Fruit fly (Drosophila melanogaster) whole organism, embryonic: ENCODE results near the gene smo.
A peak's percentile ranks its signal among the peaks of the same experiment; 100 is the strongest.

Experiments used
- Abd-B ChIP-seq: fragments of 200-800 bp; sonication (Bioruptor generic); optimal IDR thresholded peaks from 2 replicates; lab custom pipeline; 2018; ENCODE audit warnings: missing biosample characterization, mild to moderate bottlenecking, missing genetic modification characterization, moderate library complexity
- B-H1 ChIP-seq: fragments of 200-800 bp; sonication (Bioruptor generic); IDR thresholded peaks from 3 replicates; pipeline ENCODE4 v1.3.6; 2022; ENCODE audit warnings: missing biosample characterization, missing genetic modification characterization
- B-H2 ChIP-seq: fragments of 200-800 bp; sonication (Bioruptor generic); optimal IDR thresholded peaks from 2 replicates; lab custom pipeline; 2018; ENCODE audit warnings: missing biosample characterization, mild to moderate bottlenecking, missing genetic modification characterization
- Blimp-1 ChIP-seq: fragments of 200-800 bp; sonication (Bioruptor generic); optimal IDR thresholded peaks from 3 replicates; lab custom pipeline; 2018; ENCODE audit warnings: missing biosample characterization, missing genetic modification characterization, mild to moderate bottlenecking, moderate library complexity, missing genetic modification reagents
- CG1024 ChIP-seq: fragments of 200-800 bp; sonication (Bioruptor generic); IDR thresholded peaks from 2 replicates; pipeline ENCODE4 v1.3.6; 2022; ENCODE audit warnings: missing biosample characterization, missing genetic modification characterization
- CG10267 ChIP-seq: fragments of 200-800 bp; sonication (Bioruptor generic); optimal IDR thresholded peaks from 2 replicates; lab custom pipeline; 2018; ENCODE audit warnings: missing biosample characterization, mild to moderate bottlenecking, missing genetic modification characterization, moderate library complexity
- CG10979 ChIP-seq: fragments of 200-800 bp; sonication (Bioruptor generic); optimal IDR thresholded peaks from 2 replicates; lab custom pipeline; 2018; ENCODE audit warnings: missing biosample characterization, mild to moderate bottlenecking, missing genetic modification characterization, moderate library complexity
- CG11398 ChIP-seq: fragments of 200-800 bp; sonication (Bioruptor generic); optimal IDR thresholded peaks from 2 replicates; lab custom pipeline; 2016; ENCODE audit warnings: missing biosample characterization, missing genetic modification characterization
- CG15514 ChIP-seq: fragments of 200-800 bp; sonication (Bioruptor generic); optimal IDR thresholded peaks from 3 replicates; lab custom pipeline; 2017; ENCODE audit warnings: missing biosample characterization, missing genetic modification characterization, mild to moderate bottlenecking, moderate library complexity, missing genetic modification reagents
- CG15601 ChIP-seq: fragments of 200-800 bp; sonication (Bioruptor generic); optimal IDR thresholded peaks from 3 replicates; lab custom pipeline; 2019; ENCODE audit warnings: missing biosample characterization, mild to moderate bottlenecking, missing genetic modification characterization, moderate library complexity
- CG1602 ChIP-seq: fragments of 200-800 bp; sonication (Bioruptor generic); optimal IDR thresholded peaks from 3 replicates; lab custom pipeline; 2016; ENCODE audit warnings: missing biosample characterization, missing genetic modification characterization
- CG3065 ChIP-seq: fragments of 200-800 bp; sonication (Bioruptor generic); optimal IDR thresholded peaks from 2 replicates; lab custom pipeline; 2016; ENCODE audit warnings: missing biosample characterization, missing genetic modification characterization
- CG34224 ChIP-seq: fragments of 200-800 bp; sonication (Bioruptor generic); IDR thresholded peaks from 3 replicates; pipeline ENCODE4 v1.3.6; 2022; ENCODE audit warnings: missing biosample characterization, missing genetic modification characterization; ENCODE audit not compliant: partially characterized antibody
- CG42726 ChIP-seq: fragments of 200-800 bp; sonication (Bioruptor generic); IDR thresholded peaks from 2 replicates; pipeline ENCODE4 v1.3.6; 2022; ENCODE audit warnings: missing biosample characterization, missing genetic modification characterization; ENCODE audit not compliant: partially characterized antibody
- CG6791 ChIP-seq: fragments of 200-800 bp; sonication (Bioruptor generic); IDR thresholded peaks from 3 replicates; pipeline ENCODE4 v1.3.6; 2022; ENCODE audit warnings: missing biosample characterization, missing genetic modification characterization; ENCODE audit not compliant: partially characterized antibody
- CG8281 ChIP-seq: fragments of 200-800 bp; sonication (Bioruptor generic); optimal IDR thresholded peaks from 2 replicates; lab custom pipeline; 2018; ENCODE audit warnings: missing biosample characterization, mild to moderate bottlenecking, missing genetic modification characterization, moderate library complexity
- CTCF ChIP-seq: fragments of 200-800 bp; sonication (Bioruptor generic); optimal IDR thresholded peaks from 2 replicates; lab custom pipeline; 2017; ENCODE audit warnings: missing biosample characterization, mild to moderate bottlenecking, missing genetic modification characterization, moderate library complexity
- CrebB ChIP-seq: fragments of 200-800 bp; sonication (Bioruptor generic); optimal IDR thresholded peaks from 3 replicates; lab custom pipeline; 2018; ENCODE audit warnings: missing biosample characterization, mild to moderate bottlenecking, missing genetic modification characterization
- Fer3 ChIP-seq: fragments of 200-800 bp; sonication (Bioruptor generic); optimal IDR thresholded peaks from 2 replicates; lab custom pipeline; 2018; ENCODE audit warnings: missing biosample characterization, mild to moderate bottlenecking, missing genetic modification characterization, moderate library complexity
- HmgD ChIP-seq: fragments of 200-800 bp; sonication (Bioruptor generic); optimal IDR thresholded peaks from 3 replicates; lab custom pipeline; 2016; ENCODE audit warnings: missing biosample characterization, missing genetic modification characterization
- Hr78 ChIP-seq, 2 experiments: fragments of 200-800 bp in 1 of 2; fragments of >200 bp in 1 of 2; sonication (Bioruptor generic) in 1 of 2; optimal IDR thresholded peaks; 2 replicates each; lab custom pipeline; 2017 to 2019; ENCODE audit warnings: missing biosample characterization in 2 of 2, missing genetic modification characterization in 2 of 2, mild to moderate bottlenecking in 1 of 2, moderate library complexity in 1 of 2
- MBD-R2 ChIP-seq: fragments of 200-800 bp; sonication (Bioruptor generic); IDR thresholded peaks from 2 replicates; pipeline ENCODE4 v1.3.6; 2022; ENCODE audit warnings: missing biosample characterization, missing genetic modification characterization
- Max ChIP-seq: fragments of 200-800 bp; sonication (Bioruptor generic); optimal IDR thresholded peaks from 2 replicates; lab custom pipeline; 2016; ENCODE audit warnings: missing biosample characterization, mild to moderate bottlenecking, missing genetic modification characterization
- Nf-YC ChIP-seq: fragments of 200-800 bp; optimal IDR thresholded peaks from 3 replicates; lab custom pipeline; 2019; ENCODE audit warnings: missing biosample characterization, mild to moderate bottlenecking, missing genetic modification characterization, moderate library complexity
- Oli ChIP-seq: fragments of 200-800 bp; sonication (Bioruptor generic); optimal IDR thresholded peaks from 2 replicates; lab custom pipeline; 2018; ENCODE audit warnings: missing biosample characterization, mild to moderate bottlenecking, missing genetic modification characterization, moderate library complexity
- Xrp1 ChIP-seq: fragments of 200-800 bp; sonication (Bioruptor generic); IDR thresholded peaks from 2 replicates; pipeline ENCODE4 v1.3.6; 2022; ENCODE audit warnings: missing biosample characterization, missing genetic modification characterization
- abd-A ChIP-seq: fragments of 200-800 bp; sonication (Bioruptor generic); optimal IDR thresholded peaks from 3 replicates; lab custom pipeline; 2019; ENCODE audit warnings: missing biosample characterization, mild to moderate bottlenecking, missing genetic modification characterization, moderate library complexity
- bbx ChIP-seq: fragments of 200-800 bp; sonication (Bioruptor generic); IDR thresholded peaks from 2 replicates; pipeline ENCODE4 v1.3.6; 2022; ENCODE audit warnings: missing biosample characterization, missing genetic modification characterization; ENCODE audit not compliant: partially characterized antibody
- bcd ChIP-seq: fragments of 200-800 bp; sonication (Bioruptor generic); optimal IDR thresholded peaks from 2 replicates; lab custom pipeline; 2017; ENCODE audit warnings: missing biosample characterization, mild to moderate bottlenecking, missing genetic modification characterization
- bsh ChIP-seq, 2 experiments: fragments of 200-800 bp; sonication (Bioruptor generic); optimal IDR thresholded peaks; 2 replicates each; lab custom pipeline; 2017 to 2018; ENCODE audit warnings: mild to moderate bottlenecking in 2 of 2, missing biosample characterization in 2 of 2, missing genetic modification characterization in 2 of 2, moderate library complexity in 1 of 2
- dati ChIP-seq: fragments of 200-800 bp; sonication (Bioruptor generic); IDR thresholded peaks from 2 replicates; pipeline ENCODE4 v1.3.6; 2022; ENCODE audit warnings: missing biosample characterization, missing genetic modification characterization
- dysf ChIP-seq: fragments of 200-800 bp; sonication (Bioruptor generic); IDR thresholded peaks from 3 replicates; pipeline ENCODE4 v1.3.6; 2022; ENCODE audit warnings: missing biosample characterization, missing genetic modification characterization
- emc ChIP-seq: fragments of 200-800 bp; sonication (Bioruptor generic); optimal IDR thresholded peaks from 2 replicates; lab custom pipeline; 2016; ENCODE audit warnings: missing biosample characterization, missing genetic modification characterization
- ems ChIP-seq: fragments of 200-800 bp; sonication (Bioruptor generic); optimal IDR thresholded peaks from 3 replicates; lab custom pipeline; 2016; ENCODE audit warnings: missing biosample characterization, missing genetic modification characterization
- ftz-f1 ChIP-seq: fragments of 200-800 bp; sonication (Bioruptor generic); optimal IDR thresholded peaks from 2 replicates; lab custom pipeline; 2016; ENCODE audit warnings: missing biosample characterization, missing genetic modification characterization
- gsb ChIP-seq: fragments of 200-800 bp; sonication (Bioruptor generic); IDR thresholded peaks from 2 replicates; pipeline ENCODE4 v1.3.6; 2022; ENCODE audit warnings: missing biosample characterization, missing genetic modification characterization
- kah ChIP-seq: fragments of 200-800 bp; sonication (Bioruptor generic); optimal IDR thresholded peaks from 2 replicates; lab custom pipeline; 2018; ENCODE audit warnings: missing biosample characterization, mild to moderate bottlenecking, missing genetic modification characterization
- ken ChIP-seq: fragments of 200-800 bp; sonication (Bioruptor generic); IDR thresholded peaks from 3 replicates; pipeline ENCODE4 v1.3.6; 2022; ENCODE audit warnings: missing biosample characterization, missing genetic modification characterization
- lmd ChIP-seq: fragments of 200-800 bp; sonication (Bioruptor generic); IDR thresholded peaks from 2 replicates; pipeline ENCODE4 v1.3.6; 2022; ENCODE audit warnings: missing biosample characterization, missing genetic modification characterization
- nerfin-1 ChIP-seq: fragments of 200-800 bp; sonication (Bioruptor generic); optimal IDR thresholded peaks from 3 replicates; lab custom pipeline; 2019; ENCODE audit warnings: missing biosample characterization, mild to moderate bottlenecking, missing genetic modification characterization, moderate library complexity
- pros ChIP-seq: fragments of 200-800 bp; sonication (Bioruptor generic); optimal IDR thresholded peaks from 3 replicates; lab custom pipeline; 2019; ENCODE audit warnings: missing biosample characterization, mild to moderate bottlenecking, missing genetic modification characterization, moderate library complexity
- pzg ChIP-seq: fragments of 200-800 bp; sonication (Bioruptor generic); optimal IDR thresholded peaks from 3 replicates; lab custom pipeline; 2018; ENCODE audit warnings: missing biosample characterization, mild to moderate bottlenecking, missing genetic modification characterization, moderate library complexity
- repo ChIP-seq: fragments of 200-800 bp; sonication (Bioruptor generic); optimal IDR thresholded peaks from 2 replicates; lab custom pipeline; 2016; ENCODE audit warnings: missing biosample characterization, missing genetic modification characterization
- scrt ChIP-seq: fragments of 200-800 bp; sonication (Bioruptor generic); optimal IDR thresholded peaks from 2 replicates; lab custom pipeline; 2018; ENCODE audit warnings: missing biosample characterization, mild to moderate bottlenecking, missing genetic modification characterization, moderate library complexity
- sd ChIP-seq: fragments of 200-800 bp; sonication (Bioruptor generic); optimal IDR thresholded peaks from 3 replicates; lab custom pipeline; 2018; ENCODE audit warnings: missing biosample characterization, mild to moderate bottlenecking, missing genetic modification characterization, moderate library complexity
- sqz ChIP-seq: fragments of 200-800 bp; sonication (Bioruptor generic); optimal IDR thresholded peaks from 3 replicates; lab custom pipeline; 2018; ENCODE audit warnings: missing biosample characterization, mild to moderate bottlenecking, missing genetic modification characterization
- ttk ChIP-seq: fragments of 200-800 bp; sonication (Bioruptor generic); IDR thresholded peaks from 2 replicates; pipeline ENCODE4 v2.1.2; 2022; ENCODE audit warnings: missing biosample characterization, missing genetic modification characterization
- unc-4 ChIP-seq: fragments of 200-800 bp; sonication (Bioruptor generic); IDR thresholded peaks from 2 replicates; pipeline ENCODE4 v1.3.6; 2022; ENCODE audit warnings: missing biosample characterization, missing genetic modification characterization; ENCODE audit not compliant: partially characterized antibody
- z ChIP-seq: fragments of 200-800 bp; sonication (Bioruptor generic); IDR thresholded peaks from 3 replicates; pipeline ENCODE4 v1.3.6; 2022; ENCODE audit warnings: missing biosample characterization, missing genetic modification characterization

smo gene

dm6 chr2L:246656-247340 lies 30.6 kb upstream of the smo start (continued):
- TF ChIP-seq B-H2 (no peak), pzg (no peak), CG10979 (tag; lab: Kevin White, UChicago) (no peak), ems (GFP tag; lab: Kevin White, UChicago) (no peak), CG15514 (GFP tag; lab: Kevin White, UChicago) (no peak), CG1602 (GFP tag; lab: Kevin White, UChicago) (no peak), lmd (GFP tag; lab: Robert Waterston, UW) (no peak), scrt (peak; percentile 92), abd-A (peak; percentile 86), kah (peak; percentile 43), CG8281 (no peak), B-H1 (GFP tag; lab: Robert Waterston, UW) (no peak), ken (GFP tag; lab: Robert Waterston, UW) (no peak), bsh (GFP tag; optimal IDR thresholded peaks at IDR 0.05; lab: Kevin White, UChicago) (peak in 1 of 2 experiments; percentile 76), sd (tag; lab: Kevin White, UChicago) (peak; percentile 70), dati (GFP tag; lab: Robert Waterston, UW) (no peak), CG11398 (no peak), sqz (peak; percentile 96), Hr78 (GFP tag; optimal IDR thresholded peaks at IDR 0.05; lab: Kevin White, UChicago) (no peak), dysf (GFP tag; lab: Robert Waterston, UW) (no peak), bbx (GFP tag; lab: Robert Waterston, UW) (no peak), Blimp-1 (GFP tag; lab: Kevin White, UChicago) (peak; percentile 9), unc-4 (GFP tag; lab: Robert Waterston, UW) (peak; percentile 58), HmgD (GFP tag; lab: Kevin White, UChicago) (peak; percentile 35), CG34224 (GFP tag; lab: Robert Waterston, UW) (peak; percentile 49; the same call in 2 of the 3 replicates), Abd-B (no peak), Fer3 (tag; lab: Kevin White, UChicago) (no peak), CG10267 (tag; lab: Kevin White, UChicago) (no peak), Oli (tag; lab: Kevin White, UChicago) (no peak), CG42726 (GFP tag; lab: Robert Waterston, UW) (no peak), Max (peak; percentile 49), CG3065 (no peak), gsb (GFP tag; lab: Robert Waterston, UW) (no peak), repo (GFP tag; lab: Kevin White, UChicago) (no peak), CG6791 (no peak), Xrp1 (GFP tag; lab: Robert Waterston, UW) (0 out of 2 replicates have a peak, but pooled peaks have one; percentile 20), CG15601 (tag; lab: Kevin White, UChicago) (no peak), z (GFP tag; lab: Robert Waterston, UW) (0 out of 3 replicates have a peak, but pooled peaks have one; percentile 37), CTCF (GFP tag; lab: Kevin White, UChicago) (no peak), Nf-YC (tag; lab: Kevin White, UChicago) (peak; percentile 15), bcd (GFP tag; lab: Kevin White, UChicago) (no peak), CrebB (tag; lab: Kevin White, UChicago) (no peak), CG1024 (GFP tag; lab: Robert Waterston, UW) (no peak), MBD-R2 (no peak), pros (GFP tag; lab: Kevin White, UChicago) (peak; percentile 54), emc (GFP tag; lab: Kevin White, UChicago) (no peak), nerfin-1 (tag; lab: Kevin White, UChicago) (peak; percentile 46), ttk (no peak), ftz-f1 (GFP tag; lab: Kevin White, UChicago) (peak; percentile 67)
